Worm (Caenorhabditis elegans): ENCODE measurements around the gene R193.2.

The R193.2 gene

DNA sequence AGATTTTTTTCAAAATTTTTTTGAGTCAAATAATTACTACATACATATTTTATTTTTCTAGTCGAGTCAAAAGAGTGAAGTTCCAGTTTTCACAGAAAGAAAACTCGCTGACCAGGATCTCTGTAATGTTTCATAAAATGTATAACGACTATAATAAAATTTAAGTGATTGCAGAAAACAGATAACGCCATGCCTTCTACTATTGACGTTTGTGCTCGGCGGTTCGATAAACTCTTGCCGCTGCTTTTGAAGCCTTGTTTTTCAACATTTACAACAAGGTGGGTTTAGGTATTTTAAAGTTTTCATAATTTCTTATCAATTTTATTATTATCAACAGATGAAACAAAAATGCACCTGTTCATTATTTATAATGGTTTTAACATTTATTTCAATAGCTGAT, 23.0 kb downstream of the R193.2 start, which contains the start of gene lmp-2:
Gene lmp-2, plus strand, starts transcription at position 190 of the 400 bp plus-strand sequence.
- TF ChIP-seq unc-62 (GFP tag; optimal IDR thresholded peaks at IDR 0.05) = no peak

DNA sequence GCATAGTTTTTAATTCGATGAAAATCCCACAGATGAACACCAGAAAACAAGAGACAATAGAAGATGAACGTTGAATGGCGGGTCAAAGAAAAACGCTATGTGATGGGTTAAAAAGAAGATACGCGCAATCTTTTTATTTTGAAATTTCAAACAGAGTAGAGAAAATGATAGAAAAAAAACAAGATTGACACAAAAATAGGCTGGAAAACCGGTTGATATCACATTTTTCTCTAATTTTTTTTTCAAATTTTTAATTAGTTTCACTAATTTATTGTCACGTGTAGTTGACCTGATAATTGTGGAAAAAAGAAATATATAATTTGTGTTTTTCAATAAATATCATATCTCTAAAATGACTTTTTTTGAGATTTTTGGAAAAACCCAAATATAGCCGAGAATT, 24.2 kb downstream of the R193.2 start, which contains the start of gene C05D9.9:
Gene C05D9.9, minus strand, starts transcription at position 101 of the 400 bp plus-strand sequence.
- no peak for TF ChIP-seq unc-62 (GFP tag; optimal IDR thresholded peaks at IDR 0.05)

DNA sequence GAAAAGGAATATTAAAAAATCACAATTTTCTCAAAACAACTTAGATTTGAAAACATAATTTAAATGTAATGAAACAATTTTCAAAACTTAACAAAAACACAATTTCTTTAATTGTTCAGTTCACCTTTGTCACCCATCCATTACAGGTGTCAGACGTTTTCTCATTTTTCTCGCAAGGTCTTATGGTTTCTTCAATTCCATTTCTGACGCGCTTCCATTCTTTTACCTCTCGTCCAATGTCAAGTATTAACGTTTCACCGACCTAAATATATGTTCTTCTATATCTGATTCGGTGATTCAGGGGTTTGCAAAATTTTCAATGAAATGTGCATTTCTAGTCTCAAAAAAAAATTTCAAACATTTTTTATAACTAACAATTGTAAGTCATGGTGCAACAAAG, 24.9 kb downstream of the R193.2 start:
- no peak for TF ChIP-seq unc-62 (GFP tag; optimal IDR thresholded peaks at IDR 0.05)

DNA sequence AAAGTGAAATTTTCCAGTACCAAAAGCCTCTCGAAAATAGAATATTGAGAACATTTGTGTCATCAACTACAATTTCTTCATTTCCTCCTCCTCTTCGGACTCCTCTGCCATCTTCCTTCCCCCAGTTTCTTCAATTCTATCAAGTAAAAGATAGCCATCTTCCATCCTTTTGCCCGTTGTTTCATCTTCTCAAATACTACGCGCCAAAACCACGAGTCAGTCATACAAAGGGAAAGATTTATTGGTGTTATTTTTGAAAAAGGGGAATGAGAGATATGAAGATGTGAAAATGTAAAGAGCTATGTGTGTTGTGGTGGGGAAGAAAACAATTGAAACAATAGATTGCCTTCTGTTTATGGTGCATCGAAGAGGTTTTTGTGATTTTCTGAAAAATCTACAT, 26.2 kb downstream of the R193.2 start:
- no peak for TF ChIP-seq unc-62 (GFP tag; optimal IDR thresholded peaks at IDR 0.05)

DNA sequence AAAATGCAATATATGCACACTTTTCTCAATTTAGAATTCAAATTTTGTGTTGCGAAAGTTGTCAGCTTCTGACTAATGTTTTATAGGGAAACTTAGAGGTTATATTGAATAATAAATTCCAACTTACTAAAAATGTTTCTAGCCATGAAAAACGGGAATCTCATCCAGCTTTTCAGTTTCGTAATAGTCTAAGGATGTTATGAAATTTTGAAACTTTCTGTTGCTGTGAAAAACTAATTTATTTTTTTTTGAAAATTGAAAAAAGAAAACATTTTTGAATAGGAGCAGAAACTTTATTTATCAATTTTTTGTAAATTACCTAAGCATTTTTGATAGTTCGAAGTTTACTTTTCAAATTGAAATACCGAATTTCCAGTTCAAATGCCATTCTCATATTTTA, 26.8 kb downstream of the R193.2 start:
- TF ChIP-seq unc-62 (GFP tag; optimal IDR thresholded peaks at IDR 0.05) = no peak

DNA sequence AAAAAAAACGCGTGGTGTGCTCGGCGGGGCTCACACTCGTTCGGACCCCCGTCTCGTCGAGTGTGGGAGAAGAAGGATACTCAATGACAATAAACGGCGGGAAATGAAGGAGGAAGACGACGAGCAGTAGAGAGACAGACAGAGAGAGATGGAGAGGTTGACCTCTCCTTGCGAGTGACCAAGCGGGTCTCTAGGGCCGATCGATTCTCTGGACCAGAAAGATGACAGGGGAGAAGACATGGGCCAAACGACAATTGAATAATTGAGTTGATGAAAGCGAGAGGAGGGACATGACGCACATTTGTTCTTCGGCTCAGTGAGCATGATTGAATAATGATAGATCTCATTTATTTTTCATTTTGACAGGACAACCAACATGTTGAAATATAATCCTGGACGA, 28.1 kb downstream of the R193.2 start:
- TF ChIP-seq unc-62 (GFP tag; optimal IDR thresholded peaks at IDR 0.05) = no peak

DNA sequence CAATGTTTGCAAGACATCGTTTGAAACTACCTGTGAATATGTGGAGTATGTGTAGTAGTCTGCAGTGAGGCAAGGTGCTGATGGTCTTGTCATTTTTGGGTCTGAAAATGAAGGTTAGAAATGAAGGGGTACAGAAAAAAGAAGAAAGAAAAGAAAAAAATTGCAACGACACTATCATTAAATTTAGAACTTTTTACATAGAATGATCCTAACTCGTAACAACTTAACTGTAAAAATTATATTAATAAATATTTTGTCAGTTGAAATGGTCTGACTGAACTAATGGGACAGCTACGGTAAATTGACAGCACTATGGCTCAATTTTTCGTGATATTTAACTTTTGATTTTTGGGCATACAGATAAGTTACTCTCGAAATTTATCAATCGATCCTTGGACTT, 29.1 kb downstream of the R193.2 start, which contains the start of gene C05D9.7:
Gene C05D9.7, minus strand, starts transcription at position 101 of the 400 bp plus-strand sequence.
- TF ChIP-seq unc-62 (GFP tag; optimal IDR thresholded peaks at IDR 0.05) = no peak

DNA sequence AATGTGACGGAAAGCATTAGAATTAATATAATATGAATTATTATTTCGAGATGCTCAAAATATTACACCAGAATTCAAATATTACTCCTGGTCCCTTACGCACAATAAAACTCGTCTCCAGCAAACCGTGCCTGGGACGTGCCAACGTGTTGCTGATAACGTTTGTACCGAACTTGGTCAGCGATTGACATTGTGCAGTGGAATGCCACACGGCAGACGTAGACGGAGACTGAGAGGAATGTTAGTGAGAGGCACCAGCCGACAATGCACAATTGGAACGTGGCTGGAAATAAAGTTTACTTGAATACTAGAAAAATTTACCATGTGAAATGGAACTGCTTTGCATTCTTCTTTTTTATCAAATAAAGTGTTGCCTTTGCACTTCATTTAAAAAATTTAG, 31.1 kb downstream of the R193.2 start:
- no peak for TF ChIP-seq unc-62 (GFP tag; optimal IDR thresholded peaks at IDR 0.05)

DNA sequence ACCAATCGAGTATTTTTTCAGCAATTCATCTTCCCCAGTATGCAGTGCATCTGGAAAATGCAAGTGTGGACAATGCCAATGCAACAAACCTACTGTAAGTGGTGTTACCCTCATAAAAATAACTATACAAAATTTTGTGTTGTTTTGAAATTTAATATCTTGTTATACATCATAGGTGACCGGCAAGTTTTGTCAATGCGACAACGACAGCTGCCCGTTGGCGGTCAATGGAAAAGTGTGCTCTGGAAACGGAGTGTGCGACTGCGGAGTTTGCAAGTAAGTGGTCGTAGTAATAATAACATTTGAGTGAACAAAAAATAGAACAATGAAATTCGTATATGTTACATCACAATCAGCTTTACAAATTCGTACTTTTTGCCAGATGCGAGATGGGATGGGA, 33.2 kb downstream of the R193.2 start:
- no peak for TF ChIP-seq unc-62 (GFP tag; optimal IDR thresholded peaks at IDR 0.05)

DNA sequence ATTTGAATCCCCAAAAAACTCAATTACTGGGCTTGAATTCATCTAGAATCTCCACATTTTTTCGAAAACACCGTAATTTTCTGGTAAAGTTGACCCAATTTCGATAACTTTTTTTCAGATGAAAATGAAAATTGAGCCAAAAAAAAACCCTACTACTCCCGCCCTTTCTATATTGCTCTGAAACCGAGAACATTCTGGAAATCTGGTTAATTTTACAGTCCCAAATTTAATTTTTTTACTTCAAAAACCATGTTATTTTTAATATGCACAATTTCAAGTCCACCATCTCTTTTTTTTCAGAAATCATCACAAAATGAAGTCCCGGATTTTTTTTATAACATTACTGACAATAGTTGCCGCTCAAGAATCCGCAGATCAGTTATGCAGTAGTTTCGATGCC, 36.8 kb downstream of the R193.2 start, which contains the start of gene C05D9.3:
Gene C05D9.3, plus strand, starts transcription at position 301 of the 400 bp plus-strand sequence.
- TF ChIP-seq unc-62 (GFP tag; optimal IDR thresholded peaks at IDR 0.05) = no peak

DNA sequence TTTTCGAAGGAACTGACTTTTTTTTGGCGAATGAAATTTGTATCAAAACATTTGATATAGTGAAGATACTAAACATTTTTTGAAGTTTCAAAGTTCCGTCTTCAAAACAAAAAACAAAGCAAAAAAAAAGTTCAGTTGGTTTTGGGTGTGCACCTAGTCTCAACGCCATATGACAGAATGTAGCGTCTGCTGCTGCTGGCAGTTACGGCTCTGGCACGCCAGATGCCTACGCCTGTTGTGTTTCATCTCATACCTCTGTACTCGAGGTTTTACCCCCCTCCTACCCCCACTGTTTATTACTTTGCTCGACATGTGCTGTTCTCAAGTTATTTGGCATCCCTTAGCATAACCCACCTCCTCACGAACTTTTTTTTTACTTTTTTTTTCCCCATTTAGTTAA, 37.7 kb downstream of the R193.2 start:
- TF ChIP-seq unc-62 (GFP tag; optimal IDR thresholded peaks at IDR 0.05) = no peak

DNA sequence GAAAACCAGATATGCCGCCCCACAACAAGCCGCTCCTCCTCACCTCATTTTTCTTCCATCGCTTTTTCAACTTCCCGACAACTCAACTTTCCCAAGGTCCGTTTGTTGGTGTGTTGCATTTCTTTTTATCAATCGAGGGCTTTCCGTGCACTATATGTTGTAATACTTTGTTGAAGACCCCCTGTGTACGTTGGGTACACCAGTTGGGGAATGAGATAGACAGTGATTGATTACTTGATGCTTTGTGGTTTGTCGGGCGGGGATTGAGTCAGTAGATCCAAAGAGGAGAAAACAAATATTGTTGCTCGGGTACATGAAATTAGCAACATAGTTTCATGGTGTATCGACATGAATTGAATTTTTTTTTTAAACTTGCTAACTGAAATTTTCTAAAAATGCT, 39.5 kb downstream of the R193.2 start:
- no peak for TF ChIP-seq unc-62 (GFP tag; optimal IDR thresholded peaks at IDR 0.05)

DNA sequence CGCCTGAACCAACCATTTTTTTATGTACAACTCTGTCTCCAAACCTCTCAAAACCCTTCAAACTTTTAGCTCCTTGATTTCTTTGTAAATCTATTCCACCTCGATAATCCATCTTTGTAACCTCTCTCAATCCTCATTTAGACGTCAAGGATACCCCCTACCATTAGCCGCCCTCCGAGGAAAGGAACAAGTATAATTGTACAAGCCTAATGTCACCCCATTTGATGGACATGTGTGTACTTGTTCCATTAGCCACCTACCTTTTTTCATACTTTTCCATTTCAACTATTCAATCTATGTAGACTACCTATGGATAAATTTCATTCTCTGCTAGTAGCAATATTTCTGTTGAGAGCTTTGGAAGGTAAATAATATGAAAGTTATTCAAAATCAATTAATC, 40.6 kb downstream of the R193.2 start, which contains the start of gene C05D9.4:
Gene C05D9.4, plus strand, starts transcription at position 301 of the 400 bp plus-strand sequence.
- no peak for TF ChIP-seq unc-62 (GFP tag; optimal IDR thresholded peaks at IDR 0.05)

DNA sequence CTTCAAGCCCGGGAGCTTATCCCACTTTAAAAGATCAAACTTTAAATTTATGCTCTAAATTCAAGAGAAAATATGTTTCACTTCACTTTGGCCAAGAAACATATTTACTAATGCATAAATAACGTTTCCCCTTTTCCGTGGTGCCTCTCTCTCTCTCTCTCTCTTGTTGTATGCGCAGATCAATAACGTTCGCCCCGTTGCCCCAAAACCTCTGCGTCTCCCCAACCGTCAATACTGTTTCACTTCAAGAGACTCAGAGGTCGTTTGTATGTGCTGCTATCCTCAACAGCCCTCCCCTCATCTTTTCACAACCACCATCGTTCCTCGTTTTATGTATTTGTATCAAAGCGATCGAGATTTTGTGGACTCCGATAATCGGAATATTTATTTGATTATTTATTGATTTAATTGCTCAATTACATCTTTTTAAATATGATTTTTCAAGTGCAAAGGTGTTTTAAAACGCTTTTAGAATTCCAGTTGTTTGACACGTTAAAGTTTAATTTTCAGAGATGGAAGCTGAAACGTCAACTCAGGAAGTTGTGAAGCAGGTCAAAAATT, 44.6 kb downstream of the R193.2 start, which contains the start of gene ife-4:
Gene ife-4, plus strand, starts transcription at position 511 of the 561 bp plus-strand sequence.
- TF ChIP-seq unc-62 (GFP tag; optimal IDR thresholded peaks at IDR 0.05) = no peak

DNA sequence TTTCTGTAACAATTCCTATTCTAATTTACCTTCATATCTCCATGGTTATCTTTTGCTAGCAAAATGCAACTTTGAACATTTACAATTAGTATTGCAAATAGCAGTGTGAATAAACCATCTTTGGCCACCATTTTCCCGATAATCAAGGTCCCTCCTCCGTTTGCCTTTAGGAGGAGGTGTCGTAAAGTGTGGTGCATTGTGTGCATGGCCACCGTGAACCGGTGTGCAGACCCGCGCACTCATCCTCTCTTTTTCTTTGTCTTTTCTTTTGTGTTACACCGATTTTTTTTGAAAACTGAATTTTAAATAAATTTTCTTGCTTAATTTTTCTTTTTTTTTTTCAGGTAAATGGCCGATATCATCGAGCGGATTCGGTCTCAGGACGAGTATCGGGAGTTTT, 51.6 kb downstream of the R193.2 start, which contains the start of the genes pigx-1 and rme-6:
Gene pigx-1, minus strand, starts transcription at position 206 of the 400 bp plus-strand sequence.
Gene rme-6, plus strand, starts transcription at position 345 of the 400 bp plus-strand sequence.
- no peak for TF ChIP-seq unc-62 (GFP tag; optimal IDR thresholded peaks at IDR 0.05)

DNA sequence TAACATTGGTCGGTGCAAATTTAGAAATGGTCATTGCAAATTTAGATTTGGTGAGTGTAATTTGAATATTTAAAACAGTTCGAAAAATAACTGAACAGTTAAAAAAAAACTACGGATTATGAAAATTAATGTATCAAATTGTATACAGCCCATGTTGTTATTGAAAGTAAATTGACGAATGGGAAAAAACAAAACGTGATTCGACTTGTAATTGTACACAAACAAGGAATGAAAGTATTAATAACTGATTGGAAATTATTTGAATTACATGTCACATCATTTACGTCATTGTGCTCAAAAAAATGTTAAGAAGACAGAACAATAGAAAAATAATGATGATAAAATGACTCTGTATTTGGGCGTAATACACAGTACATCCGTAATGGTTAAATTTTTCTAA, 54.1 kb downstream of the R193.2 start:
- TF ChIP-seq unc-62 (GFP tag; optimal IDR thresholded peaks at IDR 0.05) = no peak

DNA sequence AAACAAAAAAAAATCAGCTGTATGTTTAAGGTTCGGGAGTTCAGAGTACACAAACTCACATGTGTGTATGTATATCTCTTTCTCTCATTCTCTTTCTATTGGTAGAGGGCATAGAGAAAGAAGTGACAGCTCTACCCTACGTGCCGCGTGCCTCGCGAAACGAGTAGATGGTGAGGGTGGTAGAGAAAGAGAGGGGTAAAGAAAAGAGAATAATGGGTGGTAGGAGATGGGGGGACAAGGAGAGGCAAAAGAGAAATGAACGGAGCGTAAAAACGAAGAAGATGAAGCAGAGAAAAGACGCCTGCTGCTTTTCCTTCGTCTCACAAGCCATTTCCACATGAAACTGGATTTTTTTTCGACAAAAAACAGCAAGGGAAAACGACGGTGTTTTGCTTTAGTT, 55.2 kb downstream of the R193.2 start:
- TF ChIP-seq unc-62 (GFP tag; optimal IDR thresholded peaks at IDR 0.05) = no peak

DNA sequence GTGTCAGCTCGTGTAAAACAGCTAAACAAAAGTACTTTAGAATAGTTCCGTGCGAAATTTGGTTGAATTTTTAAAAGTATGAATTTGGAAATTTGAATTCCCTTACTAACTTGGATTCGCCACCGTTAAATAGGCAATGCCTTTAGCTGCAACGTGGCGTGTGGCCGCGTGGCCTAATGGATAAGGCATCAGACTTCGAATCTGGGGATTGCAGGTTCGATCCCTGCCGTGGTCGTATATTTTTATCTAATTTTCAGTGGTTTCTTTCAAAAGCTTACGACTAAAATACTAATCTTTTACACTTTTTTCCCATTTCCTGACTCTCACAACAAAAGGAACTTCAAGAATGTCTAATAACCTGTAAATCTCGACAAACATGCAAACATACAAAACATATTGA, 58.7 kb downstream of the R193.2 start:
- TF ChIP-seq unc-62 (GFP tag; optimal IDR thresholded peaks at IDR 0.05) = no peak
